Worm (Caenorhabditis elegans) whole organism, L4/young adult: ENCODE results near the gene F47B8.1.

ENCODE experiments used
- W03F9.2 ChIP-seq: fragments of 150-350 bp; optimal IDR thresholded peaks from 2 replicates; lab custom pipeline; 2014; ENCODE audit warnings: missing biosample characterization, missing genetic modification characterization
- dao-5 ChIP-seq: sonication (generic microtip); optimal IDR thresholded peaks from 2 replicates; lab custom pipeline; 2016; ENCODE audit warnings: missing genotype, missing genetic modification characterization, moderate library complexity, missing compliant biosample characterization
- him-1 ChIP-seq: sonication (generic microtip); optimal IDR thresholded peaks from 2 replicates; lab custom pipeline; 2016; ENCODE audit warnings: missing genotype, missing genetic modification reagents, missing genetic modification characterization, missing compliant biosample characterization

DNA sequence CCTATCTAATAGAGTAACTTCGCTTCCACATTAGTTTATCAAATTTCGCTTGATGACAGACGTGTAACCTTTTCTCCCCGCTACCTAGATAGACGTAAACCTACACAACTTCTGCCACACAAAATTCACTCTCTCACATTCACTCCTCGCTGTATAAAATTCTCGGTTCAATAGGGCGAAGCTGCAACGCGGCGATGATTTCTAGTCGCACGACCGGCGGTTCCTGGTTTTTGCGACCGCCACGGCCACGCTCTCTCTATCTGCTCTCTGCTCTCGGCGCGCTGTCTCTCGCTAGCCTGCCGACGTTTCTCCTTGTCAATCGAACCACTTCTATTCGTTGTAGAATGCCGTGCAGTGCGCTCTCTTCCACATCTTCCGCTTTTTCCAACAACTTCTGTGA lies 36.8 kb upstream of the F47B8.1 start:
- TF ChIP-seq dao-5 (tag; lab: Kevin White, UChicago) (no peak), W03F9.2 (peak; percentile 67), him-1 (peak; percentile 50)
